Fruit fly (Drosophila melanogaster) whole organism, embryonic: ENCODE measurements around the gene CG10970.

ENCODE experiments used
- ATbp ChIP-seq: fragments of 200-800 bp; sonication (Bioruptor generic); optimal IDR thresholded peaks from 2 replicates; lab custom pipeline; 2017; ENCODE audit warnings: missing biosample characterization, mild to moderate bottlenecking, missing genetic modification characterization, missing genetic modification reagents
- Blimp-1 ChIP-seq: fragments of 200-800 bp; sonication (Bioruptor generic); optimal IDR thresholded peaks from 3 replicates; lab custom pipeline; 2018; ENCODE audit warnings: missing biosample characterization, missing genetic modification characterization, mild to moderate bottlenecking, moderate library complexity, missing genetic modification reagents
- CG10959 ChIP-seq: fragments of 200-800 bp; sonication (Bioruptor generic); IDR thresholded peaks from 2 replicates; pipeline ENCODE4 v1.3.6; 2022; ENCODE audit warnings: missing biosample characterization, missing genetic modification characterization
- CG12744 ChIP-seq: fragments of 200-800 bp; sonication (Bioruptor generic); optimal IDR thresholded peaks from 2 replicates; lab custom pipeline; 2016; ENCODE audit warnings: missing biosample characterization, missing genetic modification characterization
- CG12769 ChIP-seq: fragments of 200-800 bp; sonication (Bioruptor generic); optimal IDR thresholded peaks from 2 replicates; lab custom pipeline; 2019; ENCODE audit warnings: missing biosample characterization, mild to moderate bottlenecking, missing genetic modification characterization, moderate library complexity
- CG14860 ChIP-seq: fragments of 200-800 bp; sonication (Bioruptor generic); IDR thresholded peaks from 3 replicates; pipeline ENCODE4 v1.3.6; 2022; ENCODE audit warnings: missing biosample characterization, missing genetic modification characterization; ENCODE audit not compliant: partially characterized antibody
- CG15011 ChIP-seq: fragments of 200-800 bp; sonication (Bioruptor generic); optimal IDR thresholded peaks from 3 replicates; lab custom pipeline; 2018; ENCODE audit warnings: missing biosample characterization, mild to moderate bottlenecking, missing genetic modification characterization
- CG15073 ChIP-seq: fragments of 200-800 bp; sonication (Bioruptor generic); optimal IDR thresholded peaks from 2 replicates; lab custom pipeline; 2016; ENCODE audit warnings: missing biosample characterization, missing genetic modification characterization
- CG15601 ChIP-seq: fragments of 200-800 bp; sonication (Bioruptor generic); optimal IDR thresholded peaks from 3 replicates; lab custom pipeline; 2019; ENCODE audit warnings: missing biosample characterization, mild to moderate bottlenecking, missing genetic modification characterization, moderate library complexity
- CG1647 ChIP-seq: fragments of 200-800 bp; sonication (Bioruptor generic); optimal IDR thresholded peaks from 3 replicates; lab custom pipeline; 2016; ENCODE audit warnings: missing biosample characterization, missing genetic modification characterization
- CG17802 ChIP-seq: fragments of 200-800 bp; sonication (Bioruptor generic); optimal IDR thresholded peaks from 2 replicates; lab custom pipeline; 2018; ENCODE audit warnings: missing biosample characterization, mild to moderate bottlenecking, missing genetic modification characterization, moderate library complexity
- CG32532 ChIP-seq: fragments of 200-800 bp; sonication (Bioruptor generic); IDR thresholded peaks from 2 replicates; pipeline ENCODE4 v1.3.6; 2022; ENCODE audit warnings: missing biosample characterization, missing genetic modification characterization
- CG4707 ChIP-seq: fragments of 200-800 bp; sonication (Bioruptor generic); optimal IDR thresholded peaks from 2 replicates; lab custom pipeline; 2018; ENCODE audit warnings: missing biosample characterization, mild to moderate bottlenecking, missing genetic modification characterization, moderate library complexity
- CG6254 ChIP-seq: fragments of 200-800 bp; sonication (Bioruptor generic); optimal IDR thresholded peaks from 3 replicates; lab custom pipeline; 2017; ENCODE audit warnings: mild to moderate bottlenecking, missing biosample characterization, missing genetic modification reagents, missing genetic modification characterization
- CG7372 ChIP-seq: fragments of 200-800 bp; sonication (Bioruptor generic); IDR thresholded peaks from 2 replicates; pipeline ENCODE4 v1.3.6; 2022; ENCODE audit warnings: missing biosample characterization, missing genetic modification characterization
- CG7839 ChIP-seq: fragments of 200-800 bp; sonication (Bioruptor generic); optimal IDR thresholded peaks from 3 replicates; lab custom pipeline; 2018; ENCODE audit warnings: missing biosample characterization, mild to moderate bottlenecking, missing genetic modification characterization, moderate library complexity
- CHES-1-like ChIP-seq: fragments of 200-800 bp; sonication (Bioruptor generic); optimal IDR thresholded peaks from 2 replicates; lab custom pipeline; 2016; ENCODE audit warnings: missing biosample characterization, missing genetic modification characterization
- D19A ChIP-seq: fragments of 200-800 bp; optimal IDR thresholded peaks from 3 replicates; lab custom pipeline; 2019; ENCODE audit warnings: missing biosample characterization, mild to moderate bottlenecking, missing genetic modification characterization, moderate library complexity
- Deaf1 ChIP-seq: fragments of 200-800 bp; optimal IDR thresholded peaks from 3 replicates; lab custom pipeline; 2019; ENCODE audit warnings: missing biosample characterization, mild to moderate bottlenecking, missing genetic modification characterization, moderate library complexity
- H15 ChIP-seq: fragments of 200-800 bp; sonication (Bioruptor generic); IDR thresholded peaks from 3 replicates; pipeline ENCODE4 v1.3.6; 2022; ENCODE audit warnings: missing biosample characterization, missing genetic modification characterization
- Hr39 ChIP-seq: fragments of >200 bp; optimal IDR thresholded peaks from 2 replicates; lab custom pipeline; 2017
- Jarid2 ChIP-seq: fragments of 200-800 bp; sonication (Bioruptor generic); optimal IDR thresholded peaks from 3 replicates; lab custom pipeline; 2017; ENCODE audit warnings: mild to moderate bottlenecking, missing biosample characterization, missing genetic modification reagents, missing genetic modification characterization
- Max ChIP-seq: fragments of 200-800 bp; sonication (Bioruptor generic); optimal IDR thresholded peaks from 2 replicates; lab custom pipeline; 2016; ENCODE audit warnings: missing biosample characterization, mild to moderate bottlenecking, missing genetic modification characterization
- Med ChIP-seq: fragments of 200-800 bp; sonication (Bioruptor generic); peaks from one replicate; lab custom pipeline; 2016; ENCODE audit warnings: missing biosample characterization, missing genetic modification characterization, mild to moderate bottlenecking, inconsistent platforms, moderate library complexity
- Pdp1 ChIP-seq, 2 experiments: fragments of 200-800 bp; sonication (Bioruptor generic); optimal IDR thresholded peaks; 3 replicates each; lab custom pipeline; 2016; ENCODE audit warnings: missing biosample characterization in 2 of 2, missing genetic modification characterization in 2 of 2, mild to moderate bottlenecking in 1 of 2, moderate library complexity in 1 of 2
- Side ChIP-seq: fragments of 200-800 bp; sonication (Bioruptor generic); optimal IDR thresholded peaks from 2 replicates; lab custom pipeline; 2016; ENCODE audit warnings: missing biosample characterization, missing genetic modification characterization
- Vsx1 ChIP-seq: fragments of 200-800 bp; sonication (Bioruptor generic); optimal IDR thresholded peaks from 2 replicates; lab custom pipeline; 2017; ENCODE audit warnings: missing biosample characterization, mild to moderate bottlenecking, missing genetic modification characterization, missing genetic modification reagents
- Xbp1 ChIP-seq: fragments of 200-800 bp; sonication (Bioruptor generic); optimal IDR thresholded peaks from 3 replicates; lab custom pipeline; 2016; ENCODE audit warnings: missing biosample characterization, mild to moderate bottlenecking, missing genetic modification characterization
- ara ChIP-seq: fragments of 200-800 bp; sonication (Bioruptor generic); IDR thresholded peaks from 2 replicates; pipeline ENCODE4 v1.3.6; 2022; ENCODE audit warnings: missing biosample characterization, missing genetic modification characterization
- ash1 ChIP-seq: fragments of 200-800 bp; sonication (Bioruptor generic); optimal IDR thresholded peaks from 2 replicates; lab custom pipeline; 2018; ENCODE audit warnings: missing biosample characterization, mild to moderate bottlenecking, missing genetic modification characterization
- bsh ChIP-seq, 2 experiments: fragments of 200-800 bp; sonication (Bioruptor generic); optimal IDR thresholded peaks; 2 replicates each; lab custom pipeline; 2017 to 2018; ENCODE audit warnings: mild to moderate bottlenecking in 2 of 2, missing biosample characterization in 2 of 2, missing genetic modification characterization in 2 of 2, moderate library complexity in 1 of 2
- chif ChIP-seq, 2 experiments: fragments of 200-800 bp; sonication (Bioruptor generic); optimal IDR thresholded peaks; 3 replicates each; lab custom pipeline; 2016; ENCODE audit warnings: missing biosample characterization in 2 of 2, missing genetic modification characterization in 2 of 2
- chm ChIP-seq: fragments of 200-800 bp; sonication (Bioruptor generic); IDR thresholded peaks from 2 replicates; pipeline ENCODE4 v1.3.6; 2022; ENCODE audit warnings: missing biosample characterization, missing genetic modification characterization
- dm ChIP-seq: fragments of 200-800 bp; sonication (Bioruptor generic); optimal IDR thresholded peaks from 3 replicates; lab custom pipeline; 2016; ENCODE audit warnings: missing biosample characterization, missing genetic modification characterization
- esg ChIP-seq: fragments of 200-800 bp; sonication (Bioruptor generic); conservative IDR thresholded peaks from 2 replicates; pipeline ENCODE4 v1.3.6; 2022; ENCODE audit warnings: missing biosample characterization, missing genetic modification characterization
- hkb ChIP-seq, 2 experiments: fragments of 200-800 bp in 1 of 2; fragments of >200 bp in 1 of 2; sonication (Bioruptor generic) in 1 of 2; IDR thresholded peaks in 1 of 2; optimal IDR thresholded peaks in 1 of 2; 2 replicates each; pipeline versions ENCODE4 v1.3.6 to Lab custom; 2017 to 2022; ENCODE audit warnings: missing biosample characterization in 1 of 2, missing genetic modification characterization in 1 of 2
- klu ChIP-seq: fragments of 200-800 bp; sonication (Bioruptor generic); IDR thresholded peaks from 2 replicates; pipeline ENCODE4 v1.3.6; 2022; ENCODE audit warnings: missing biosample characterization, missing genetic modification characterization
- lab ChIP-seq: fragments of 200-800 bp; sonication (Bioruptor generic); optimal IDR thresholded peaks from 3 replicates; lab custom pipeline; 2017; ENCODE audit warnings: missing biosample characterization, missing genetic modification characterization, mild to moderate bottlenecking, moderate library complexity, missing genetic modification reagents
- nerfin-2 ChIP-seq: fragments of 200-800 bp; sonication (Bioruptor generic); IDR thresholded peaks from 2 replicates; pipeline ENCODE4 v1.3.6; 2022; ENCODE audit warnings: missing biosample characterization, missing genetic modification characterization; ENCODE audit not compliant: partially characterized antibody
- oc ChIP-seq: fragments of 200-800 bp; sonication (Bioruptor generic); optimal IDR thresholded peaks from 2 replicates; lab custom pipeline; 2018; ENCODE audit warnings: missing biosample characterization, mild to moderate bottlenecking, missing genetic modification characterization, moderate library complexity
- odd ChIP-seq: fragments of 200-800 bp; sonication (Bioruptor generic); optimal IDR thresholded peaks from 2 replicates; lab custom pipeline; 2017; ENCODE audit warnings: missing biosample characterization, mild to moderate bottlenecking, missing genetic modification characterization
- otp ChIP-seq: fragments of 200-800 bp; sonication (Bioruptor generic); IDR thresholded peaks from 3 replicates; pipeline ENCODE4, ENCODE4 v1.3.6; 2022; ENCODE audit warnings: missing biosample characterization, missing genetic modification characterization
- ranshi ChIP-seq: fragments of 200-800 bp; sonication (Bioruptor generic); IDR thresholded peaks from 2 replicates; pipeline ENCODE4 v1.3.6; 2022; ENCODE audit warnings: missing biosample characterization, missing genetic modification characterization
- schlank ChIP-seq: fragments of 200-800 bp; sonication (Bioruptor generic); optimal IDR thresholded peaks from 2 replicates; lab custom pipeline; 2018; ENCODE audit warnings: missing biosample characterization, mild to moderate bottlenecking, missing genetic modification characterization
- sens ChIP-seq: fragments of 200-800 bp; sonication (Bioruptor generic); peaks from one replicate; lab custom pipeline; 2016; ENCODE audit warnings: missing biosample characterization, missing genetic modification characterization
- sqz ChIP-seq: fragments of 200-800 bp; sonication (Bioruptor generic); optimal IDR thresholded peaks from 3 replicates; lab custom pipeline; 2018; ENCODE audit warnings: missing biosample characterization, mild to moderate bottlenecking, missing genetic modification characterization
- sr ChIP-seq: fragments of 200-800 bp; sonication (Bioruptor generic); IDR thresholded peaks from 3 replicates; pipeline ENCODE4 v1.3.6; 2022; ENCODE audit warnings: missing biosample characterization, missing genetic modification characterization
- stwl ChIP-seq: fragments of 200-800 bp; sonication (Bioruptor generic); optimal IDR thresholded peaks from 3 replicates; lab custom pipeline; 2018; ENCODE audit warnings: missing biosample characterization, mild to moderate bottlenecking, missing genetic modification characterization, moderate library complexity
- ttk ChIP-seq: fragments of 200-800 bp; sonication (Bioruptor generic); IDR thresholded peaks from 2 replicates; pipeline ENCODE4 v2.1.2; 2022; ENCODE audit warnings: missing biosample characterization, missing genetic modification characterization
- yki ChIP-seq: fragments of >200 bp; optimal IDR thresholded peaks from 3 replicates; lab custom pipeline; 2018
- zf30C ChIP-seq: fragments of 200-800 bp; sonication (Bioruptor generic); optimal IDR thresholded peaks from 3 replicates; lab custom pipeline; 2018; ENCODE audit warnings: missing biosample characterization, mild to moderate bottlenecking, missing genetic modification characterization

CG10970 gene

dm6 chrX:9078263-9078662 lies 7.1 kb upstream of the CG10970 start, which contains the start of gene CG44325 (continued):
- peak; percentile 63 for TF ChIP-seq sens
- TF ChIP-seq CG15073 (GFP tag; lab: Kevin White, UChicago) = no peak
- TF ChIP-seq Side (GFP tag; lab: Kevin White, UChicago) = no peak
- TF ChIP-seq ranshi (GFP tag; lab: Robert Waterston, UW) = no peak; the same call in 1 of the 2 replicates
- TF ChIP-seq CG1647 (GFP tag; lab: Kevin White, UChicago) = no peak
- peak; percentile 25 for TF ChIP-seq Vsx1 (GFP tag; lab: Kevin White, UChicago)
- no peak for TF ChIP-seq Hr39
- peak; percentile 60 for TF ChIP-seq lab (GFP tag; lab: Kevin White, UChicago)
- no peak for TF ChIP-seq Xbp1 (GFP tag; lab: Kevin White, UChicago)
- no peak for TF ChIP-seq ttk (GFP tag; lab: Robert Waterston, UW)
- no peak for TF ChIP-seq ATbp (GFP tag; lab: Kevin White, UChicago)
- TF ChIP-seq nerfin-2 (GFP tag; lab: Robert Waterston, UW) = no peak
- TF ChIP-seq ash1 (GFP tag; lab: Kevin White, UChicago) = no peak
- TF ChIP-seq CG14860 = no peak
- peak; percentile 11 for TF ChIP-seq CG15601 (tag; lab: Kevin White, UChicago)
- peak; percentile 97 for TF ChIP-seq Blimp-1 (GFP tag; lab: Kevin White, UChicago)
- no peak for TF ChIP-seq ara (GFP tag; lab: Robert Waterston, UW)
- TF ChIP-seq Pdp1 (GFP tag; optimal IDR thresholded peaks at IDR 0.05; lab: Kevin White, UChicago) = peak in 1 of 2 experiments; percentile 12
- TF ChIP-seq D19A (tag; lab: Kevin White, UChicago) = no peak
- TF ChIP-seq CHES-1-like (GFP tag; lab: Kevin White, UChicago) = no peak
- TF ChIP-seq CG6254 (GFP tag; lab: Kevin White, UChicago) = no peak
- TF ChIP-seq CG32532 (GFP tag; lab: Robert Waterston, UW) = peak; percentile 44; the same call in 1 of the 2 replicates
- TF ChIP-seq chif (GFP tag; optimal IDR thresholded peaks at IDR 0.05; lab: Kevin White, UChicago) = no peak
- no peak for TF ChIP-seq CG15011 (GFP tag; lab: Kevin White, UChicago)
- peak; percentile 30 for TF ChIP-seq odd (GFP tag; lab: Kevin White, UChicago)
- no peak for TF ChIP-seq hkb (optimal IDR thresholded peaks at IDR 0.05; lab: Kevin White, UChicago)
- peak; percentile 44; the same call in 1 of the 2 replicates for TF ChIP-seq hkb (GFP tag; IDR thresholded peaks at IDR 0.05; lab: Robert Waterston, UW)
- no peak for TF ChIP-seq CG7839 (tag; lab: Kevin White, UChicago)
- no peak for TF ChIP-seq CG4707 (GFP tag; lab: Kevin White, UChicago)
- TF ChIP-seq Deaf1 (tag; lab: Kevin White, UChicago) = peak; percentile 13
- TF ChIP-seq esg = no peak
- TF ChIP-seq CG17802 (tag; lab: Kevin White, UChicago) = no peak
- peak; percentile 72 for TF ChIP-seq CG12769 (tag; lab: Kevin White, UChicago)
- TF ChIP-seq CG12744 (GFP tag; lab: Kevin White, UChicago) = no peak
- no peak for TF ChIP-seq CG10959 (GFP tag; lab: Robert Waterston, UW)
- TF ChIP-seq yki = no peak
- TF ChIP-seq Med (GFP tag; lab: Kevin White, UChicago) = peak; percentile 88
- peak; percentile 75 for TF ChIP-seq chm (GFP tag; lab: Robert Waterston, UW)
- no peak for TF ChIP-seq schlank
- TF ChIP-seq oc (tag; lab: Kevin White, UChicago) = no peak
- no peak for TF ChIP-seq sqz (GFP tag; lab: Kevin White, UChicago)
- no peak for TF ChIP-seq otp (GFP tag; lab: Robert Waterston, UW)
- no peak for TF ChIP-seq H15 (GFP tag; lab: Robert Waterston, UW)
- TF ChIP-seq sr (GFP tag; lab: Robert Waterston, UW) = no peak
- no peak for TF ChIP-seq Max (GFP tag; lab: Kevin White, UChicago)
- no peak for TF ChIP-seq klu
- no peak for TF ChIP-seq stwl (tag; lab: Kevin White, UChicago)
- no peak for TF ChIP-seq CG7372
- no peak for TF ChIP-seq zf30C
- TF ChIP-seq bsh (GFP tag; optimal IDR thresholded peaks at IDR 0.05; lab: Kevin White, UChicago) = peak in 1 of 2 experiments; percentile 33
- TF ChIP-seq dm (GFP tag; lab: Kevin White, UChicago) = no peak
- TF ChIP-seq Jarid2 (GFP tag; lab: Kevin White, UChicago) = peak; percentile 74
